Worm (Caenorhabditis elegans): ENCODE measurements around the gene col-122.
A peak's percentile ranks its signal among the peaks of the same experiment; 100 is the strongest.

Gene col-122

ce11 chrIV:9523139-9523538, 40.0 kb upstream of the col-122 start (continued):
- no peak for TF ChIP-seq F52B5.7 (tag; optimal IDR thresholded peaks at IDR 0.05)
- TF ChIP-seq pha-4 (tag; optimal IDR thresholded peaks at IDR 0.05) = no peak
- no peak for TF ChIP-seq B0336.3 (GFP tag; IDR thresholded peaks at IDR 0.05)

DNA sequence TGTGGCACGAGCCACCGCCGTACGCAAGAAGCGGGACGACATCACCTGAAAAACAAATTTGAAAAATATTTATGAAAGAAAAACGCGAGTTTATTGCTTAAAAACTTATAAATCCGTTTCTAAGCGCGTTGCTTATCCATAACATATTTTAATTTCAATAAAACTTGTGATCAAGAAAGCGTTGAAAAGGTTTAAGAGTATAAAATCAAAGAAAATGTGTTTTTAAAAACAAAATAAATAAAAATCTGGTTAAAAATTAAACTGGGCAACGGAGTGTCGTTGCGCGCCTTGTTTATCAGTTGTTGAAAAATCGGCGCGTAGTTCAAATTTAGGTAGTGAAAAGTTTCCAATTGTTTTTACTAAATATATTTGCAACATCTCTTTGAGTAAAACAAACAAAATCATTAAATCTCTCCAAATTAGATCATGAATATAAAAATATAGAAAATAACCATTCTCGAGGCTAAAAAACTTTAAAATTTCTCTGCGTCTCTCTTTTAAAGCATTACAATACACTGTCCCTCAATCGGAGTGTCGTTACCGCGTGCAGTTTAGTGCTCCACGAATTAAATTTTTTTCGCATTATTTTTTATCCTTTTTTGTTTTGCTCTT, 38.2 kb upstream of the col-122 start, which contains the start of gene ndua-5:
ndua-5 (minus strand) TSS at position 51 of the 612 bp plus-strand sequence.
- TF ChIP-seq pha-4 (tag; optimal IDR thresholded peaks at IDR 0.05) (no peak), snpc-4 (GFP tag; optimal IDR thresholded peaks at IDR 0.05) (no peak), snpc-4 (tag; optimal IDR thresholded peaks at IDR 0.05) (peak in 2 of 4 experiments; percentile 10 to 62), C17E4.6 (GFP tag; IDR thresholded peaks at IDR 0.05) (no peak), lin-54 (GFP tag; optimal IDR thresholded peaks at IDR 0.05) (peak; percentile 80), attf-3 (GFP tag; conservative IDR thresholded peaks at IDR 0.05) (peak; percentile 93), hmg-1.2 (GFP tag; IDR thresholded peaks at IDR 0.05) (peak; percentile 81), cebp-1 (GFP tag; IDR thresholded peaks at IDR 0.05) (no peak), cebp-1 (tag; optimal IDR thresholded peaks at IDR 0.05) (no peak), dpl-1 (GFP tag; optimal IDR thresholded peaks at IDR 0.05) (peak; percentile 53), sptf-2 (GFP tag; optimal IDR thresholded peaks at IDR 0.05) (no peak), efl-1 (GFP tag; optimal IDR thresholded peaks at IDR 0.05) (peak; percentile 56), lin-35 (GFP tag; optimal IDR thresholded peaks at IDR 0.05) (peak in 1 of 3 experiments; percentile 61), Y56A3A.18 (GFP tag; IDR thresholded peaks at IDR 0.05) (no peak), atf-7 (tag; optimal IDR thresholded peaks at IDR 0.05) (no peak)

- 0 out of 2 replicates have a peak, but pooled peaks have one; percentile 52 for TF ChIP-seq C06A6.2 (GFP tag; conservative IDR thresholded peaks at IDR 0.05)
- TF ChIP-seq madf-10 (tag; optimal IDR thresholded peaks at IDR 0.05) = peak; percentile 14
- TF ChIP-seq nhr-90 (tag; optimal IDR thresholded peaks at IDR 0.05) = peak; percentile 5
- peak in 1 of 2 experiments; percentile 8 for TF ChIP-seq let-607 (tag; optimal IDR thresholded peaks at IDR 0.05)
- peak; percentile 62; the same call in 1 of the 2 replicates for TF ChIP-seq nfyb-1 (GFP tag; IDR thresholded peaks at IDR 0.05)
- peak; percentile 29 for TF ChIP-seq lin-54 (GFP tag; optimal IDR thresholded peaks at IDR 0.05)
- peak; percentile 44; the same call in 1 of the 2 replicates for TF ChIP-seq B0336.3 (GFP tag; IDR thresholded peaks at IDR 0.05)
- TF ChIP-seq snpc-4 (GFP tag; optimal IDR thresholded peaks at IDR 0.05) = no peak
- peak in 1 of 4 experiments; percentile 26 for TF ChIP-seq snpc-4 (tag; optimal IDR thresholded peaks at IDR 0.05)
- 0 out of 2 replicates have a peak, but pooled peaks have one; percentile 13 for TF ChIP-seq Y53G8AR.9 (GFP tag; conservative IDR thresholded peaks at IDR 0.05)
- TF ChIP-seq lin-40 (tag; optimal IDR thresholded peaks at IDR 0.05) = peak; percentile 51
- TF ChIP-seq madf-3 (GFP tag; IDR thresholded peaks at IDR 0.05) = no peak
- peak; percentile 98 for TF ChIP-seq nhr-80 (tag; optimal IDR thresholded peaks at IDR 0.05)
- TF ChIP-seq tbp1 (GFP tag; optimal IDR thresholded peaks at IDR 0.05) = peak; percentile 2
- no peak for TF ChIP-seq cebp-1 (GFP tag; IDR thresholded peaks at IDR 0.05)
- TF ChIP-seq cebp-1 (tag; optimal IDR thresholded peaks at IDR 0.05) = peak; percentile 41
- TF ChIP-seq ccch-3 (GFP tag; optimal IDR thresholded peaks at IDR 0.05) = no peak
- TF ChIP-seq ztf-22 (GFP tag; optimal IDR thresholded peaks at IDR 0.05) = peak; percentile 15
- TF ChIP-seq attf-5 (GFP tag; optimal IDR thresholded peaks at IDR 0.05) = peak; percentile 41
- peak; percentile 1 for TF ChIP-seq atf-7 (tag; optimal IDR thresholded peaks at IDR 0.05)
- TF ChIP-seq egl-44 (GFP tag; IDR thresholded peaks at IDR 0.05) = 0 out of 2 replicates have a peak, but pooled peaks have one; percentile 61
- peak; percentile 67 for TF ChIP-seq dox-1 (GFP tag; IDR thresholded peaks at IDR 0.05)
- no peak for TF ChIP-seq mcd-1 (GFP tag; IDR thresholded peaks at IDR 0.05)
- TF ChIP-seq ztf-26 (tag; optimal IDR thresholded peaks at IDR 0.05) = no peak
- no peak for TF ChIP-seq nhr-27 (tag; optimal IDR thresholded peaks at IDR 0.05)
Observed at ce11 chrIV:9525682-9526416, 37.3 kb upstream of the col-122 start, which contains the start of gene elo-1. elo-1 (plus strand) TSS chrIV:9526366.
